Worm (Caenorhabditis elegans) whole organism, L4/young adult: ENCODE data around the gene abhd-5.1.

Experiments
- dao-5 ChIP-seq: sonication (generic microtip); optimal IDR thresholded peaks from 2 replicates; lab custom pipeline; 2016; ENCODE audit warnings: missing genotype, missing genetic modification characterization, moderate library complexity, missing compliant biosample characterization
- him-1 ChIP-seq: sonication (generic microtip); optimal IDR thresholded peaks from 2 replicates; lab custom pipeline; 2016; ENCODE audit warnings: missing genotype, missing genetic modification reagents, missing genetic modification characterization, missing compliant biosample characterization

ce11 chrV:4805847-4806246, 41.6 kb upstream of the abhd-5.1 start, which contains the start of gene R02F11.3:
- TF ChIP-seq dao-5 (no peak), him-1 (no peak)
